Worm (Caenorhabditis elegans): ENCODE data around the gene myo-5.

DNA sequence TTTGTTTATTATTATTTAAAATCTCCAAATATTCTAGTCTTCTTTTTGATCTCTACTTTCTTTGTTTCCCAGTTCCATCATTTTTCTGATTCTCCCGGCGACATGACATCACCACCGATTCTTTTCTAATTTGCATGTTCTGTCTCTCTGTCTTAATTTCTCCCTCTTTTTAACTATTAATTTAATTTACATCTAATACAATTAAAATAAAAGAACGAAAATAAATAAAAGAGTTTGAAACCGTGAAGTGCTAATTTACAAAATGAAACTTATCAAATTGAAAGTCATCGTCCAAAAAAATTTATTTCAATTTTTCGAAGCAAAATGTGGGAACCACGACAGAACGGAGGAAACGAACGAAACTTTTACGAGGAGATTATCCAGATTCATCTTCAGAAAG, 50.9 kb downstream of the myo-5 start, which contains the start of gene F20D6.6:
- TF ChIP-seq ets-4 (tag; optimal IDR thresholded peaks at IDR 0.05) = no peak
- no peak for TF ChIP-seq tbx-2 (tag; optimal IDR thresholded peaks at IDR 0.05)
- TF ChIP-seq ceh-34 (tag; optimal IDR thresholded peaks at IDR 0.05) = no peak
- TF ChIP-seq ceh-22 (tag; optimal IDR thresholded peaks at IDR 0.05) = no peak
- no peak for TF ChIP-seq pqm-1 (tag; optimal IDR thresholded peaks at IDR 0.05)
- no peak for TF ChIP-seq nfya-1 (tag; optimal IDR thresholded peaks at IDR 0.05)
- no peak for TF ChIP-seq odd-2 (tag; optimal IDR thresholded peaks at IDR 0.05)
- TF ChIP-seq sox-4 (tag; optimal IDR thresholded peaks at IDR 0.05) = no peak
- no peak for TF ChIP-seq ceh-9 (tag; optimal IDR thresholded peaks at IDR 0.05)
- TF ChIP-seq zip-5 (tag; optimal IDR thresholded peaks at IDR 0.05) = no peak
- no peak for TF ChIP-seq ceh-48 (tag; optimal IDR thresholded peaks at IDR 0.05)

Measured in whole organism, late embryonic.